Worm (Caenorhabditis elegans): ENCODE measurements around the gene pfas-1.

pfas-1 gene

ce11 chrIII:4643262-4643661 is at the start of gene pfas-1:
Gene pfas-1, minus strand, starts transcription at chrIII:4643310.
- TF ChIP-seq unc-39 (tag; optimal IDR thresholded peaks at IDR 0.05) (no peak), lsy-2 (tag; optimal IDR thresholded peaks at IDR 0.05) (no peak), blmp-1 (tag; optimal IDR thresholded peaks at IDR 0.05) (no peak), ztf-11 (tag; optimal IDR thresholded peaks at IDR 0.05) (no peak), nhr-237 (tag; optimal IDR thresholded peaks at IDR 0.05) (no peak), lin-13 (tag; optimal IDR thresholded peaks at IDR 0.05) (no peak), mep-1 (tag; optimal IDR thresholded peaks at IDR 0.05) (no peak), pha-4 (tag; optimal IDR thresholded peaks at IDR 0.05) (no peak)

- TF ChIP-seq bed-3 (GFP tag; optimal IDR thresholded peaks at IDR 0.05) = peak; percentile 77
- TF ChIP-seq sptf-1 (tag; optimal IDR thresholded peaks at IDR 0.05) = peak; percentile 87
- peak; percentile 41 for TF ChIP-seq mep-1 (tag; optimal IDR thresholded peaks at IDR 0.05)
- TF ChIP-seq nhr-28 (tag; optimal IDR thresholded peaks at IDR 0.05) = no peak
- peak; percentile 78 for TF ChIP-seq ceh-43 (GFP tag; optimal IDR thresholded peaks at IDR 0.05)
- TF ChIP-seq mls-2 (tag; optimal IDR thresholded peaks at IDR 0.05) = peak; percentile 85
- TF ChIP-seq ham-2 (GFP tag; optimal IDR thresholded peaks at IDR 0.05) = peak; percentile 82
- no peak for TF ChIP-seq snpc-4 (tag; optimal IDR thresholded peaks at IDR 0.05)
- TF ChIP-seq flh-1 (GFP tag; optimal IDR thresholded peaks at IDR 0.05) = peak; percentile 72
- no peak for TF ChIP-seq zip-8 (tag; optimal IDR thresholded peaks at IDR 0.05)
- TF ChIP-seq nhr-76 (tag; optimal IDR thresholded peaks at IDR 0.05) = no peak
- TF ChIP-seq M03D4.4 (tag; optimal IDR thresholded peaks at IDR 0.05) = peak; percentile 87
- no peak for TF ChIP-seq nhr-237 (tag; optimal IDR thresholded peaks at IDR 0.05)
- TF ChIP-seq lin-13 (tag; optimal IDR thresholded peaks at IDR 0.05) = peak; percentile 38
- peak; percentile 57 for TF ChIP-seq tbx-8 (GFP tag; optimal IDR thresholded peaks at IDR 0.05)
- TF ChIP-seq ceh-83 (GFP tag; optimal IDR thresholded peaks at IDR 0.05) = peak; percentile 85
- peak; percentile 81 for TF ChIP-seq lin-32 (GFP tag; optimal IDR thresholded peaks at IDR 0.05)
- TF ChIP-seq unc-120 (tag; optimal IDR thresholded peaks at IDR 0.05; ENCODE audit: poor library complexity, severe bottlenecking) = peak; percentile 71
- TF ChIP-seq unc-39 (tag; optimal IDR thresholded peaks at IDR 0.05) = no peak
- peak; percentile 50 for TF ChIP-seq pha-4 (tag; optimal IDR thresholded peaks at IDR 0.05)
- no peak for TF ChIP-seq elt-3 (tag; optimal IDR thresholded peaks at IDR 0.05)
- TF ChIP-seq cnd-1 (tag; optimal IDR thresholded peaks at IDR 0.05) = peak; percentile 93
- TF ChIP-seq ceh-39 (tag; optimal IDR thresholded peaks at IDR 0.05) = no peak
- TF ChIP-seq ces-1 (GFP tag; optimal IDR thresholded peaks at IDR 0.05) = no peak
- peak; percentile 89 for TF ChIP-seq drap-1 (GFP tag; optimal IDR thresholded peaks at IDR 0.05)
- peak; percentile 78 for TF ChIP-seq sem-2 (GFP tag; optimal IDR thresholded peaks at IDR 0.05)
- TF ChIP-seq ztf-11 (tag; optimal IDR thresholded peaks at IDR 0.05) = no peak
- TF ChIP-seq lsy-2 (tag; optimal IDR thresholded peaks at IDR 0.05) = no peak
- peak; percentile 30 for TF ChIP-seq hlh-1 (tag; optimal IDR thresholded peaks at IDR 0.05)
- TF ChIP-seq nhr-12 (tag; optimal IDR thresholded peaks at IDR 0.05) = peak; percentile 26
Observed at ce11 chrIII:4689595-4689994, 46.5 kb upstream of the pfas-1 start.

ce11 chrIII:4688965-4689364 is 45.9 kb upstream of the pfas-1 start, which contains the start of gene ppat-1:
Gene ppat-1, plus strand, starts transcription at chrIII:4689280.
- TF ChIP-seq sem-2 (GFP tag; optimal IDR thresholded peaks at IDR 0.05) (no peak), elt-1 (tag; optimal IDR thresholded peaks at IDR 0.05; ENCODE audit: borderline replicate concordance, insufficient read depth) (no peak), bed-3 (GFP tag; optimal IDR thresholded peaks at IDR 0.05) (no peak), nhr-12 (tag; optimal IDR thresholded peaks at IDR 0.05) (no peak), zip-8 (tag; optimal IDR thresholded peaks at IDR 0.05) (no peak), ztf-11 (tag; optimal IDR thresholded peaks at IDR 0.05) (no peak)

ce11 chrIII:4688356-4688755 is 45.2 kb upstream of the pfas-1 start, which contains the start of gene tag-243:
Gene tag-243, minus strand, starts transcription at chrIII:4688456.
- TF ChIP-seq tbx-8 (GFP tag; optimal IDR thresholded peaks at IDR 0.05) (no peak), lsy-2 (tag; optimal IDR thresholded peaks at IDR 0.05) (no peak), nhr-28 (tag; optimal IDR thresholded peaks at IDR 0.05) (no peak), unc-120 (tag; optimal IDR thresholded peaks at IDR 0.05; ENCODE audit: poor library complexity, severe bottlenecking) (no peak), nhr-2 (tag; optimal IDR thresholded peaks at IDR 0.05) (no peak), snpc-4 (tag; optimal IDR thresholded peaks at IDR 0.05) (no peak), pha-4 (tag; optimal IDR thresholded peaks at IDR 0.05) (no peak), zip-8 (tag; optimal IDR thresholded peaks at IDR 0.05) (no peak), ceh-43 (GFP tag; optimal IDR thresholded peaks at IDR 0.05) (no peak), flh-1 (GFP tag; optimal IDR thresholded peaks at IDR 0.05) (no peak), nhr-76 (tag; optimal IDR thresholded peaks at IDR 0.05) (no peak), ceh-83 (GFP tag; optimal IDR thresholded peaks at IDR 0.05) (no peak), ham-2 (GFP tag; optimal IDR thresholded peaks at IDR 0.05) (no peak), drap-1 (GFP tag; optimal IDR thresholded peaks at IDR 0.05) (no peak), mab-5 (tag; optimal IDR thresholded peaks at IDR 0.05) (no peak)

Measured in whole organism, mixed stage, embryonic.